Fruit fly (Drosophila melanogaster): Measurements from ENCODE around the gene Mgat2.

Mgat2 gene

dm6 chr3R:30056592-30057135 is 34.6 kb upstream of the Mgat2 start, which contains the start of the genes CG7950 and Rpp14a (continued):
- peak; percentile 74 for TF ChIP-seq maf-S (GFP tag; optimal IDR thresholded peaks at IDR 0.05)
- TF ChIP-seq Hr3 (GFP tag; optimal IDR thresholded peaks at IDR 0.05) = peak; percentile 84
- TF ChIP-seq D19B (GFP tag; optimal IDR thresholded peaks at IDR 0.05) = peak; percentile 35
- peak; percentile 48 for TF ChIP-seq ewg (GFP tag; optimal IDR thresholded peaks at IDR 0.05)
- TF ChIP-seq toy (GFP tag; IDR thresholded peaks at IDR 0.05) = no peak
- no peak for TF ChIP-seq CG11093 (GFP tag; IDR thresholded peaks at IDR 0.05)
- peak; percentile 45 for TF ChIP-seq Ravus (GFP tag; IDR thresholded peaks at IDR 0.05)
- no peak for TF ChIP-seq h (optimal IDR thresholded peaks at IDR 0.05)
- peak; percentile 88 for TF ChIP-seq HLH54F (GFP tag; optimal IDR thresholded peaks at IDR 0.05)
- peak; percentile 90 for TF ChIP-seq CG12391 (tag; optimal IDR thresholded peaks at IDR 0.05)
- no peak for TF ChIP-seq CG7987 (GFP tag; optimal IDR thresholded peaks at IDR 0.05)
- no peak for TF ChIP-seq CG8478 (optimal IDR thresholded peaks at IDR 0.05)
- no peak for TF ChIP-seq Lpt (GFP tag; optimal IDR thresholded peaks at IDR 0.05)
- TF ChIP-seq slbo (GFP tag; IDR thresholded peaks at IDR 0.05) = peak; percentile 91
- TF ChIP-seq CG17829 (tag; optimal IDR thresholded peaks at IDR 0.05) = peak; percentile 83
- peak; percentile 62; the same call in 2 of the 3 replicates for TF ChIP-seq CG7357 (GFP tag; IDR thresholded peaks at IDR 0.05)
- peak; percentile 38 for TF ChIP-seq crc (GFP tag; optimal IDR thresholded peaks at IDR 0.05)
- TF ChIP-seq ERR (GFP tag; optimal IDR thresholded peaks at IDR 0.05) = peak; percentile 62
- peak; percentile 70 for TF ChIP-seq tap (tag; optimal IDR thresholded peaks at IDR 0.05)
- peak; percentile 65 for TF ChIP-seq CG12659 (GFP tag; optimal IDR thresholded peaks at IDR 0.05)
- TF ChIP-seq Atf6 (GFP tag; IDR thresholded peaks at IDR 0.05) = peak; percentile 78
- TF ChIP-seq dmrt99B (tag; optimal IDR thresholded peaks at IDR 0.05) = peak; percentile 60
- peak; percentile 86 for TF ChIP-seq Xrp1 (GFP tag; IDR thresholded peaks at IDR 0.05)
- peak; percentile 63 for TF ChIP-seq CG1233 (GFP tag; optimal IDR thresholded peaks at IDR 0.05)
- peak; percentile 12 for TF ChIP-seq CG17802 (tag; optimal IDR thresholded peaks at IDR 0.05)
- TF ChIP-seq Ets97D (GFP tag; optimal IDR thresholded peaks at IDR 0.05) = peak; percentile 71
- TF ChIP-seq yki (optimal IDR thresholded peaks at IDR 0.05) = no peak
- peak; percentile 77 for TF ChIP-seq CG14050 (GFP tag; IDR thresholded peaks at IDR 0.05)
- TF ChIP-seq CG1603 (tag; optimal IDR thresholded peaks at IDR 0.05) = peak; percentile 89
- TF ChIP-seq trh (GFP tag; optimal IDR thresholded peaks at IDR 0.05) = peak; percentile 64
- peak; percentile 38 for TF ChIP-seq zf30C (GFP tag; optimal IDR thresholded peaks at IDR 0.05)
- peak; percentile 56 for TF ChIP-seq CG9876 (GFP tag; optimal IDR thresholded peaks at IDR 0.05)
- peak; percentile 77 for TF ChIP-seq CG2889 (GFP tag; IDR thresholded peaks at IDR 0.05)
- peak; percentile 77 for TF ChIP-seq otp (GFP tag; IDR thresholded peaks at IDR 0.05)
- peak; percentile 85 for TF ChIP-seq CG2712 (tag; optimal IDR thresholded peaks at IDR 0.05)
- peak; percentile 69 for TF ChIP-seq CG33213 (GFP tag; optimal IDR thresholded peaks at IDR 0.05)
- TF ChIP-seq ro (GFP tag; IDR thresholded peaks at IDR 0.05) = no peak
- TF ChIP-seq CG10543 (GFP tag; optimal IDR thresholded peaks at IDR 0.05) = peak; percentile 58
- TF ChIP-seq caup (GFP tag; optimal IDR thresholded peaks at IDR 0.05; ENCODE audit: severe bottlenecking) = peak; percentile 69
- no peak for TF ChIP-seq unc-4 (GFP tag; IDR thresholded peaks at IDR 0.05; ENCODE audit: partially characterized antibody)
- TF ChIP-seq Taf1 (GFP tag; IDR thresholded peaks at IDR 0.05) = peak; percentile 73
- TF ChIP-seq Camta (GFP tag; optimal IDR thresholded peaks at IDR 0.05) = peak; percentile 66
- TF ChIP-seq prd (optimal IDR thresholded peaks at IDR 0.05) = no peak
- TF ChIP-seq prd (GFP tag; IDR thresholded peaks at IDR 0.05) = peak; percentile 85
- TF ChIP-seq odd (GFP tag; optimal IDR thresholded peaks at IDR 0.05) = peak; percentile 54
- TF ChIP-seq CkIIα-i1 (GFP tag; IDR thresholded peaks at IDR 0.05) = no peak
- TF ChIP-seq sd (tag; optimal IDR thresholded peaks at IDR 0.05) = peak; percentile 15
- peak; percentile 51 for TF ChIP-seq fd96Cb (tag; optimal IDR thresholded peaks at IDR 0.05)
- peak; percentile 55; the same call in 2 of the 3 replicates for TF ChIP-seq Optix (GFP tag; IDR thresholded peaks at IDR 0.05)
- no peak for TF ChIP-seq eve (GFP tag; optimal IDR thresholded peaks at IDR 0.05)
- peak; percentile 85; the same call in 2 of the 3 replicates for TF ChIP-seq CG34422 (GFP tag; IDR thresholded peaks at IDR 0.05)
- no peak for TF ChIP-seq mld (GFP tag; IDR thresholded peaks at IDR 0.05; ENCODE audit: partially characterized antibody)

Measured in whole organism, embryonic.